Worm (Caenorhabditis elegans) whole organism, L3 larva: ENCODE data around the gene F35F10.1.

ENCODE experiments used
- aly-2 ChIP-seq: fragments of 150-350 bp; optimal IDR thresholded peaks from 2 replicates; lab custom pipeline; 2014; ENCODE audit warnings: missing biosample characterization, missing genetic modification characterization
- egl-5 ChIP-seq: fragments of 150-350 bp; optimal IDR thresholded peaks from 2 replicates; lab custom pipeline; 2017; ENCODE audit warnings: missing biosample characterization, missing genetic modification reagents, missing genetic modification characterization, inconsistent platforms
- elt-2 ChIP-seq: sonication (generic microtip); optimal IDR thresholded peaks from 2 replicates; lab custom pipeline; 2016; ENCODE audit warnings: missing genetic modification reagents, mild to moderate bottlenecking, missing genetic modification characterization, missing compliant biosample characterization
- fkh-10 ChIP-seq: sonication (generic microtip); optimal IDR thresholded peaks from 2 replicates; lab custom pipeline; 2017; ENCODE audit warnings: missing biosample characterization, missing genetic modification reagents, missing genetic modification characterization
- fos-1 ChIP-seq: fragments of 150-350 bp; optimal IDR thresholded peaks from 2 replicates; lab custom pipeline; 2014; ENCODE audit warnings: missing biosample characterization, missing genetic modification characterization
- mdl-1 ChIP-seq: fragments of 150-350 bp; optimal IDR thresholded peaks from 2 replicates; lab custom pipeline; 2014; ENCODE audit warnings: missing biosample characterization, missing genetic modification characterization
- nfya-1 ChIP-seq: sonication (generic microtip); optimal IDR thresholded peaks from 2 replicates; lab custom pipeline; 2017; ENCODE audit warnings: missing genetic modification characterization, mild to moderate bottlenecking, missing compliant biosample characterization, antibody characterized with exemption, moderate library complexity; ENCODE audit not compliant: insufficient read depth
- nhr-12 ChIP-seq: fragments of 150-350 bp; optimal IDR thresholded peaks from 2 replicates; lab custom pipeline; 2014; ENCODE audit warnings: missing biosample characterization, missing genetic modification characterization
- nhr-237 ChIP-seq: fragments of 150-350 bp; optimal IDR thresholded peaks from 2 replicates; lab custom pipeline; 2014; ENCODE audit warnings: missing biosample characterization, missing genetic modification characterization
- pqm-1 ChIP-seq: fragments of 150-350 bp; optimal IDR thresholded peaks from 2 replicates; lab custom pipeline; 2017; ENCODE audit warnings: missing biosample characterization, missing genetic modification characterization, inconsistent platforms
- zag-1 ChIP-seq: fragments of 150-350 bp; optimal IDR thresholded peaks from 2 replicates; lab custom pipeline; 2014; ENCODE audit warnings: missing biosample characterization, missing genetic modification characterization

DNA sequence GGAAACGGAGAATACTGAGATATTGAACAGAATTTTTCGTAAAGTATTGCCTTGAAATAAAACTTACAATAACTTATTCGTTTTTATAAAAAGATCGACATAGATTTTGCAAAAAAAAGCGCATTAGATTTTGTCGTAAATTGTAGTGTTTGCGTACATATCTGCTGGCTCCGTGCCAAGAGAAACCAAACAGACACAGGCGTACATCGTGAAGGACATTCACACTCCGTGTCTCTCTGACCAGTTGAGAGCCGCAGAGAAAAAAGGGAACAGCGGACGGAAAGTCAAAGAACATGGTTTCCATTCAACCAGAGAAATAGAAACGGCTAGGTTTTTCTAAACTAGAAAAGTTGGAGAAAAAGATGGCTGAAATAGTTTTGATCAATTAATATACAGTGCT, 799 bp upstream of the F35F10.1 start, which contains the start of gene arrd-19:
- no peak for TF ChIP-seq mdl-1 (tag; lab: Kevin White, UChicago)
- no peak for TF ChIP-seq fos-1
- TF ChIP-seq pqm-1 (tag; lab: Kevin White, UChicago) = peak; percentile 11
- no peak for TF ChIP-seq fkh-10 (GFP tag; lab: Kevin White, UChicago)
- TF ChIP-seq nhr-237 = no peak
- peak; percentile 75 for TF ChIP-seq egl-5 (tag; lab: Kevin White, UChicago)
- no peak for TF ChIP-seq aly-2 (tag; lab: Kevin White, UChicago)
- no peak for TF ChIP-seq zag-1 (tag; lab: Kevin White, UChicago)
- peak; percentile 46 for TF ChIP-seq elt-2 (tag; lab: Kevin White, UChicago)
- TF ChIP-seq nhr-12 (tag; lab: Kevin White, UChicago) = no peak
- TF ChIP-seq nfya-1 (tag; lab: Kevin White, UChicago) = peak; percentile 83
